Worm (Caenorhabditis elegans) whole organism, young adult: ENCODE results near the gene F54C9.3.

Experiments
- B0336.3 ChIP-seq: fragments of 200-800 bp; sonication (Bioruptor generic); IDR thresholded peaks from 2 replicates; pipeline ENCODE4 v1.3.6; 2022; ENCODE audit warnings: missing genetic modification characterization, missing compliant biosample characterization
- C06A6.2 ChIP-seq: fragments of 200-800 bp; sonication (Bioruptor generic); conservative IDR thresholded peaks from 2 replicates; pipeline ENCODE4 v1.3.6; 2022; ENCODE audit warnings: missing genetic modification characterization, missing compliant biosample characterization
- C17E4.6 ChIP-seq: fragments of 200-800 bp; sonication (Bioruptor generic); IDR thresholded peaks from 2 replicates; pipeline ENCODE4 v1.3.6; 2022; ENCODE audit warnings: missing genetic modification reagents, missing genetic modification characterization, missing compliant biosample characterization
- D2030.7 ChIP-seq: fragments of 200-800 bp; sonication (Bioruptor generic); IDR thresholded peaks from 2 replicates; pipeline ENCODE4 v1.3.6; 2022; ENCODE audit warnings: missing genetic modification reagents, missing genetic modification characterization, missing compliant biosample characterization
- F10E7.11 ChIP-seq: sonication (generic microtip); optimal IDR thresholded peaks from 2 replicates; lab custom pipeline; 2017; ENCODE audit warnings: mild to moderate bottlenecking, missing genetic modification characterization, moderate library complexity, missing compliant biosample characterization
- F23B12.7 ChIP-seq: sonication (generic microtip); optimal IDR thresholded peaks from 2 replicates; lab custom pipeline; 2017; ENCODE audit warnings: missing genetic modification characterization, mild to moderate bottlenecking, missing compliant biosample characterization, antibody characterized with exemption, moderate library complexity; ENCODE audit not compliant: insufficient read depth
- F52B5.7 ChIP-seq: sonication (generic microtip); optimal IDR thresholded peaks from 2 replicates; lab custom pipeline; 2016; ENCODE audit warnings: mild to moderate bottlenecking, missing genetic modification characterization, missing compliant biosample characterization
- F55B11.4 ChIP-seq: sonication (generic microtip); optimal IDR thresholded peaks from 2 replicates; lab custom pipeline; 2016; ENCODE audit warnings: missing compliant biosample characterization, missing genetic modification characterization, borderline replicate concordance; ENCODE audit not compliant: insufficient read depth
- F57C9.4 ChIP-seq: sonication (generic microtip); optimal IDR thresholded peaks from 2 replicates; lab custom pipeline; 2017; ENCODE audit warnings: mild to moderate bottlenecking, missing genetic modification characterization, missing compliant biosample characterization
- Y56A3A.18 ChIP-seq: fragments of 200-800 bp; sonication (Bioruptor generic); IDR thresholded peaks from 2 replicates; pipeline ENCODE4 v1.3.6; 2022; ENCODE audit warnings: missing genetic modification reagents, missing genetic modification characterization, missing compliant biosample characterization
- Y67H2A.10 ChIP-seq: fragments of 200-800 bp; sonication (Bioruptor generic); conservative IDR thresholded peaks from 2 replicates; pipeline ENCODE4 v1.3.6; 2022; ENCODE audit warnings: missing genetic modification reagents, missing genetic modification characterization, missing compliant biosample characterization
- Y95B8A.8 ChIP-seq: fragments of 200-800 bp; sonication (Bioruptor generic); IDR thresholded peaks from 2 replicates; pipeline ENCODE4 v1.3.6; 2022; ENCODE audit warnings: missing genetic modification reagents, missing genetic modification characterization, missing compliant biosample characterization
- ZK185.1 ChIP-seq: sonication (generic microtip); optimal IDR thresholded peaks from 2 replicates; lab custom pipeline; 2016; ENCODE audit warnings: mild to moderate bottlenecking, missing genetic modification characterization, missing compliant biosample characterization; ENCODE audit not compliant: poor library complexity, severe bottlenecking
- akir-1 ChIP-seq: fragments of 200-800 bp; sonication (Bioruptor generic); optimal IDR thresholded peaks from 2 replicates; lab custom pipeline; 2018; ENCODE audit warnings: mild to moderate bottlenecking, missing genetic modification characterization, moderate library complexity, missing compliant biosample characterization
- aptf-3 ChIP-seq: fragments of 200-800 bp; sonication (Bioruptor generic); IDR thresholded peaks from 2 replicates; pipeline ENCODE4 v1.3.6; 2022; ENCODE audit warnings: missing genetic modification characterization, missing compliant biosample characterization
- atf-7 ChIP-seq: sonication (generic microtip); optimal IDR thresholded peaks from 2 replicates; lab custom pipeline; 2017; ENCODE audit warnings: mild to moderate bottlenecking, missing genetic modification characterization, missing compliant biosample characterization
- attf-5 ChIP-seq: fragments of 200-800 bp; sonication (Bioruptor generic); optimal IDR thresholded peaks from 2 replicates; lab custom pipeline; 2018; ENCODE audit warnings: mild to moderate bottlenecking, missing genetic modification characterization, missing compliant biosample characterization
- bed-1 ChIP-seq: fragments of 200-800 bp; sonication (Bioruptor generic); IDR thresholded peaks from 2 replicates; pipeline ENCODE4 v1.3.6; 2022; ENCODE audit warnings: missing genetic modification reagents, missing genetic modification characterization, missing compliant biosample characterization
- cebp-2 ChIP-seq: fragments of 200-800 bp; sonication (Bioruptor generic); IDR thresholded peaks from 2 replicates; pipeline ENCODE4 v1.3.6; 2022; ENCODE audit warnings: missing genetic modification characterization, missing compliant biosample characterization
- ceh-100 ChIP-seq: fragments of 200-800 bp; sonication (Bioruptor generic); IDR thresholded peaks from 2 replicates; pipeline ENCODE4 v1.3.6; 2022; ENCODE audit warnings: missing genetic modification reagents, missing genetic modification characterization, missing compliant biosample characterization
- ets-4 ChIP-seq: fragments of 200-800 bp; sonication (Bioruptor generic); optimal IDR thresholded peaks from 2 replicates; lab custom pipeline; 2018; ENCODE audit warnings: mild to moderate bottlenecking, missing genetic modification characterization, missing compliant biosample characterization
- him-1 ChIP-seq: sonication (generic microtip); optimal IDR thresholded peaks from 2 replicates; lab custom pipeline; 2016; ENCODE audit warnings: missing genotype, missing genetic modification reagents, missing genetic modification characterization, missing compliant biosample characterization
- hmg-1.2 ChIP-seq: fragments of 200-800 bp; sonication (Bioruptor generic); IDR thresholded peaks from 2 replicates; pipeline ENCODE4 v1.3.6; 2022; ENCODE audit warnings: missing genetic modification reagents, missing genetic modification characterization, missing compliant biosample characterization
- hrde-1 ChIP-seq: sonication (generic microtip); optimal IDR thresholded peaks from 2 replicates; lab custom pipeline; 2016; ENCODE audit warnings: missing genetic modification characterization, mild to moderate bottlenecking, missing compliant biosample characterization, moderate library complexity, missing genotype, missing genetic modification reagents, borderline replicate concordance
- hsf-1 ChIP-seq: fragments of 200-800 bp; sonication (Bioruptor generic); IDR thresholded peaks from 2 replicates; pipeline ENCODE4 v1.3.6; 2022; ENCODE audit warnings: missing genetic modification reagents, missing genetic modification characterization, missing compliant biosample characterization
- lin-26 ChIP-seq: fragments of 200-800 bp; sonication (Bioruptor generic); IDR thresholded peaks from 2 replicates; pipeline ENCODE4 v1.3.6; 2022; ENCODE audit warnings: missing genetic modification reagents, missing genetic modification characterization, missing compliant biosample characterization
- lsl-1 ChIP-seq: fragments of 200-800 bp; sonication (Bioruptor generic); optimal IDR thresholded peaks from 2 replicates; lab custom pipeline; 2018; ENCODE audit warnings: mild to moderate bottlenecking, missing genetic modification characterization, moderate library complexity, missing compliant biosample characterization
- madf-10 ChIP-seq: sonication (generic microtip); optimal IDR thresholded peaks from 2 replicates; lab custom pipeline; 2016; ENCODE audit warnings: mild to moderate bottlenecking, missing genetic modification characterization, missing compliant biosample characterization
- madf-6 ChIP-seq: fragments of 200-800 bp; sonication (Bioruptor generic); IDR thresholded peaks from 2 replicates; pipeline ENCODE4 v1.3.6; 2022; ENCODE audit warnings: missing genetic modification reagents, missing genetic modification characterization, missing compliant biosample characterization
- madf-8 ChIP-seq: fragments of 200-800 bp; sonication (Bioruptor generic); conservative IDR thresholded peaks from 2 replicates; pipeline ENCODE4 v1.3.6; 2022; ENCODE audit warnings: missing genetic modification reagents, missing genetic modification characterization, missing compliant biosample characterization
- mcd-1 ChIP-seq: fragments of 200-800 bp; sonication (Bioruptor generic); IDR thresholded peaks from 2 replicates; pipeline ENCODE4 v1.3.6; 2022; ENCODE audit warnings: missing genetic modification reagents, missing genetic modification characterization, missing compliant biosample characterization
- mxl-1 ChIP-seq: sonication (generic microtip); optimal IDR thresholded peaks from 2 replicates; lab custom pipeline; 2016; ENCODE audit warnings: missing genetic modification characterization, missing compliant biosample characterization
- nfya-1 ChIP-seq: sonication (generic microtip); optimal IDR thresholded peaks from 2 replicates; lab custom pipeline; 2017; ENCODE audit warnings: antibody characterized with exemption, missing compliant biosample characterization, missing genetic modification characterization, borderline replicate concordance; ENCODE audit not compliant: insufficient read depth
- rpc-1 ChIP-seq, 2 experiments: fragments of 150-350 bp in 1 of 2; sonication (generic microtip) in 1 of 2; optimal IDR thresholded peaks; 2 replicates each; lab custom pipeline; 2014 to 2018; ENCODE audit warnings: missing biosample characterization in 1 of 2, missing genetic modification characterization in 1 of 2, missing genetic modification reagents in 1 of 2, missing genotype in 1 of 2
- snpc-3.4 ChIP-seq: sonication (generic microtip); optimal IDR thresholded peaks from 2 replicates; lab custom pipeline; 2017; ENCODE audit warnings: missing genetic modification characterization, mild to moderate bottlenecking, missing compliant biosample characterization, antibody characterized with exemption, moderate library complexity, missing genotype, missing genetic modification reagents
- snpc-4 ChIP-seq, 5 experiments: fragments of 150-350 bp in 1 of 5; sonication (generic microtip) in 4 of 5; optimal IDR thresholded peaks; 2 replicates each; lab custom pipeline; 2014 to 2018; ENCODE audit warnings: missing genetic modification characterization in 5 of 5, missing biosample characterization in 3 of 5, antibody characterized with exemption in 2 of 5, mild to moderate bottlenecking in 2 of 5, missing compliant biosample characterization in 2 of 5, missing genotype in 2 of 5, moderate library complexity in 2 of 5, missing genetic modification reagents in 1 of 5
- somi-1 ChIP-seq: fragments of 200-800 bp; sonication (Bioruptor generic); optimal IDR thresholded peaks from 2 replicates; lab custom pipeline; 2018; ENCODE audit warnings: mild to moderate bottlenecking, missing genetic modification characterization, missing compliant biosample characterization
- tbp1 ChIP-seq: fragments of 200-800 bp; sonication (Bioruptor generic); optimal IDR thresholded peaks from 2 replicates; lab custom pipeline; 2018; ENCODE audit warnings: mild to moderate bottlenecking, missing genetic modification characterization, missing compliant biosample characterization
- tlf-1 ChIP-seq: fragments of 200-800 bp; sonication (Bioruptor generic); optimal IDR thresholded peaks from 2 replicates; lab custom pipeline; 2018; ENCODE audit warnings: mild to moderate bottlenecking, missing genetic modification characterization, missing compliant biosample characterization
- unc-130 ChIP-seq: sonication (generic microtip); optimal IDR thresholded peaks from 2 replicates; lab custom pipeline; 2016; ENCODE audit warnings: missing genetic modification reagents, missing genetic modification characterization, missing compliant biosample characterization
- unc-62 ChIP-seq: fragments of 150-350 bp; optimal IDR thresholded peaks from 2 replicates; lab custom pipeline; 2014; ENCODE audit warnings: missing biosample characterization, missing genetic modification reagents, missing genetic modification characterization
- xnd-1 ChIP-seq: sonication (generic microtip); optimal IDR thresholded peaks from 2 replicates; lab custom pipeline; 2016; ENCODE audit warnings: missing genotype, missing genetic modification reagents, missing genetic modification characterization, missing compliant biosample characterization
- zim-3 ChIP-seq: sonication (generic microtip); optimal IDR thresholded peaks from 2 replicates; lab custom pipeline; 2017; ENCODE audit warnings: mild to moderate bottlenecking, missing genetic modification characterization, moderate library complexity, missing compliant biosample characterization
- ztf-6 ChIP-seq: fragments of 200-800 bp; sonication (Bioruptor generic); IDR thresholded peaks from 2 replicates; pipeline ENCODE4 v1.3.6; 2022; ENCODE audit warnings: missing genetic modification reagents, missing genetic modification characterization, missing compliant biosample characterization

The F54C9.3 gene

DNA sequence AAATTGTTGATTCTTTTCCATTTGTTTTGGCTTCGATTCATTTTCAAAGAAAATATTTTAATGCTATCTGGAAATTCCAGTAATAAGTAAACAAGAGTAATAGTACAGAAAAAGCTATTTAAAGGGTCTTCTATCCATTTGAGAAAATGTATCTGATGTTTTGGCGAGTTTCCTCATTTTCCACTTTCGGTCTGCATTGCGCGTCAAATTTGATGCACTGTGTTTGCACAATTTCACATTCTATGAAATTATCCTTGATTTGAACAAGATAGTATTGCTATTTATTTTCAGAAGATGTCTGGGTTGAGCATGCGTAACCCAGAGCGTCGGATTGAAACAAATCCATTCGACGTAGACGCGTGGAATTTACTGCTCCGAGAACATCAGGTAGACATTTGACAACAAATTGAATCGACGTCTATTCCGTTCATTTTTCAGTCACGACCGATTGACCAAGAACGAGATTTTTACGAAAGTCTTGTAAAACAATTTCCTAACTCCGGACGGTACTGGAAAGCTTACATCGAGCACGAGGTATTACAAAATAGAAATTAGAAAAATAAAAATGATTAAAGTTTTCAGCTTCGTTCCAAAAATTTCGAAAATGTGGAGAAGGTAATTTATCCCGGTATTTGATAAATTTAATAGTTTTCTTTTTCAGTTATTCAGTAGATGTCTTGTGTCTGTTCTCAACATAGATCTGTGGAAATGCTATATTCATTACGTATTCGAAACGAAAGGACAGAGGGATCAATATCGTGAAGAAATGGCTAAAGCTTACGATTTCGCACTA lies 37.1 kb upstream of the F54C9.3 start, which contains the start of gene suf-1 (continued):
- TF ChIP-seq lsl-1 (GFP tag; lab: Kevin White, UChicago), result peak; percentile 58
- TF ChIP-seq F52B5.7 (tag; lab: Kevin White, UChicago), result peak; percentile 22
- peak; percentile 85 for TF ChIP-seq madf-6 (GFP tag; lab: Robert Waterston, UW)
- no peak for TF ChIP-seq C06A6.2
- TF ChIP-seq unc-130 (GFP tag; lab: Kevin White, UChicago), result peak; percentile 69
- TF ChIP-seq hrde-1 (tag; lab: Kevin White, UChicago), result peak; percentile 92
- peak; percentile 73; the same call in 1 of the 2 replicates for TF ChIP-seq lin-26 (GFP tag; lab: Robert Waterston, UW)
- TF ChIP-seq tlf-1 (GFP tag; lab: Kevin White, UChicago), result peak; percentile 79
- no peak for TF ChIP-seq zim-3 (tag; lab: Kevin White, UChicago)
- TF ChIP-seq snpc-3.4, result peak; percentile 80
- peak; percentile 35; the same call in 1 of the 2 replicates for TF ChIP-seq D2030.7 (GFP tag; lab: Robert Waterston, UW)
- no peak for TF ChIP-seq somi-1 (GFP tag; lab: Kevin White, UChicago)
- peak; percentile 55 for TF ChIP-seq ZK185.1 (tag; lab: Kevin White, UChicago)
- TF ChIP-seq Y95B8A.8 (GFP tag; lab: Robert Waterston, UW), result 0 out of 2 replicates have a peak, but pooled peaks have one; percentile 34
- peak; percentile 79 for TF ChIP-seq hsf-1
- peak; percentile 56 for TF ChIP-seq atf-7
- peak; percentile 24 for TF ChIP-seq attf-5
- no peak for TF ChIP-seq F55B11.4 (tag; lab: Kevin White, UChicago)
- no peak for TF ChIP-seq nfya-1
- TF ChIP-seq xnd-1 (tag; lab: Kevin White, UChicago), result peak; percentile 45
- peak; percentile 89 for TF ChIP-seq B0336.3 (GFP tag; lab: Robert Waterston, UW)
- TF ChIP-seq rpc-1 (optimal IDR thresholded peaks at IDR 0.05; lab: Kevin White, UChicago), result no peak
- peak; percentile 3 for TF ChIP-seq rpc-1 (tag; optimal IDR thresholded peaks at IDR 0.05; lab: Kevin White, UChicago)
- TF ChIP-seq F23B12.7 (tag; lab: Kevin White, UChicago), result peak; percentile 61
- peak; percentile 34; the same call in 1 of the 2 replicates for TF ChIP-seq mcd-1
- TF ChIP-seq him-1 (tag; lab: Kevin White, UChicago), result no peak
- TF ChIP-seq ets-4 (GFP tag; lab: Kevin White, UChicago), result no peak
- peak; percentile 29 for TF ChIP-seq mxl-1 (tag; lab: Kevin White, UChicago)
- peak; percentile 60 for TF ChIP-seq C17E4.6
- TF ChIP-seq hmg-1.2, result peak; percentile 49; the same call in 1 of the 2 replicates
- no peak for TF ChIP-seq unc-62 (GFP tag; lab: Kevin White, UChicago)
- TF ChIP-seq F57C9.4 (tag; lab: Kevin White, UChicago), result no peak
- no peak for TF ChIP-seq F10E7.11 (tag; lab: Kevin White, UChicago)
- peak; percentile 13; the same call in 1 of the 2 replicates for TF ChIP-seq aptf-3 (GFP tag; lab: Robert Waterston, UW)
- TF ChIP-seq tbp1, result peak; percentile 36
- TF ChIP-seq cebp-2 (GFP tag; lab: Robert Waterston, UW), result peak; percentile 77; the same call in 1 of the 2 replicates
- TF ChIP-seq Y56A3A.18, result peak; percentile 75; the same call in 1 of the 2 replicates
- TF ChIP-seq Y67H2A.10, result no peak
- peak; percentile 49 for TF ChIP-seq snpc-4 (GFP tag; optimal IDR thresholded peaks at IDR 0.05; lab: Kevin White, UChicago)
- TF ChIP-seq snpc-4 (tag; optimal IDR thresholded peaks at IDR 0.05; lab: Kevin White, UChicago), result peak in 3 of 4 experiments; percentile 29 to 81 (median 42)
- TF ChIP-seq ztf-6 (GFP tag; lab: Robert Waterston, UW), result no peak
- TF ChIP-seq madf-8 (GFP tag; lab: Robert Waterston, UW), result peak; percentile 44; the same call in 1 of the 2 replicates
- peak; percentile 32; the same call in 1 of the 2 replicates for TF ChIP-seq ceh-100
- TF ChIP-seq madf-10 (tag; lab: Kevin White, UChicago), result no peak
- TF ChIP-seq bed-1, result 0 out of 2 replicates have a peak, but pooled peaks have one; percentile 20
- no peak for TF ChIP-seq akir-1
